Worm (Caenorhabditis elegans) whole organism, L4 larva: ENCODE measurements around the gene M04D8.7.

Source experiments
- T26A8.4 ChIP-seq: fragments of 200-800 bp; sonication (Bioruptor generic); IDR thresholded peaks from 2 replicates; pipeline ENCODE4 v1.3.6; 2022; ENCODE audit warnings: missing genetic modification characterization, missing compliant biosample characterization
- aha-1 ChIP-seq: fragments of 150-350 bp; peaks from one replicate; lab custom pipeline; 2014; ENCODE audit warnings: missing biosample characterization, missing genetic modification characterization
- arid-1 ChIP-seq: fragments of 200-800 bp; sonication (Bioruptor generic); conservative IDR thresholded peaks from 2 replicates; pipeline ENCODE4 v1.3.6; 2022; ENCODE audit warnings: missing genetic modification reagents, missing genetic modification characterization, missing compliant biosample characterization
- ceh-44 ChIP-seq: fragments of 200-800 bp; sonication (Bioruptor generic); IDR thresholded peaks from 2 replicates; pipeline ENCODE4 v1.3.6; 2022; ENCODE audit warnings: missing genetic modification reagents, missing genetic modification characterization, missing compliant biosample characterization
- ceh-62 ChIP-seq: sonication (generic microtip); optimal IDR thresholded peaks from 2 replicates; lab custom pipeline; 2017; ENCODE audit warnings: missing biosample characterization, missing genetic modification characterization
- ctbp-1 ChIP-seq: fragments of 200-800 bp; sonication (Bioruptor generic); IDR thresholded peaks from 2 replicates; pipeline ENCODE4 v1.3.6; 2022; ENCODE audit warnings: missing genetic modification reagents, missing genetic modification characterization, missing compliant biosample characterization
- daf-19 ChIP-seq: fragments of 200-800 bp; sonication (Bioruptor generic); conservative IDR thresholded peaks from 2 replicates; pipeline ENCODE4 v1.3.6; 2022; ENCODE audit warnings: missing genetic modification characterization, missing compliant biosample characterization
- dve-1 ChIP-seq: sonication (generic microtip); optimal IDR thresholded peaks from 2 replicates; lab custom pipeline; 2017; ENCODE audit warnings: antibody characterized with exemption, mild to moderate bottlenecking, missing genetic modification characterization, missing compliant biosample characterization; ENCODE audit not compliant: insufficient read depth
- fkh-10 ChIP-seq: fragments of 150-350 bp; optimal IDR thresholded peaks from 2 replicates; lab custom pipeline; 2014; ENCODE audit warnings: missing biosample characterization, missing genetic modification reagents, missing genetic modification characterization
- hlh-11 ChIP-seq: fragments of 200-800 bp; sonication (Bioruptor generic); optimal IDR thresholded peaks from 2 replicates; lab custom pipeline; 2018; ENCODE audit warnings: mild to moderate bottlenecking, missing genetic modification characterization, missing compliant biosample characterization
- hlh-30 ChIP-seq: sonication (generic microtip); optimal IDR thresholded peaks from 2 replicates; lab custom pipeline; 2017; ENCODE audit warnings: antibody characterized with exemption, mild to moderate bottlenecking, missing genetic modification characterization, missing compliant biosample characterization; ENCODE audit not compliant: insufficient read depth
- hmg-1.1 ChIP-seq: fragments of 200-800 bp; sonication (Bioruptor generic); IDR thresholded peaks from 2 replicates; pipeline ENCODE4 v1.3.6; 2022; ENCODE audit warnings: missing genetic modification reagents, missing genetic modification characterization, missing compliant biosample characterization
- jun-1 ChIP-seq: fragments of 150-350 bp; optimal IDR thresholded peaks from 2 replicates; lab custom pipeline; 2014; ENCODE audit warnings: missing biosample characterization, missing genetic modification reagents, missing genetic modification characterization
- lin-13 ChIP-seq: fragments of 150-350 bp; optimal IDR thresholded peaks from 2 replicates; lab custom pipeline; 2014; ENCODE audit warnings: missing biosample characterization, missing genetic modification reagents, missing genetic modification characterization
- lsy-2 ChIP-seq, 2 experiments: fragments of 150-350 bp in 1 of 2; sonication (generic microtip) in 1 of 2; optimal IDR thresholded peaks; 2 replicates each; lab custom pipeline; 2014 to 2017; ENCODE audit warnings: missing biosample characterization in 2 of 2, missing genetic modification characterization in 2 of 2
- mdl-1 ChIP-seq, 2 experiments: fragments of 150-350 bp in 1 of 2; sonication (generic microtip) in 1 of 2; optimal IDR thresholded peaks; 2 replicates each; lab custom pipeline; 2014 to 2017; ENCODE audit warnings: missing biosample characterization in 2 of 2, missing genetic modification characterization in 2 of 2
- mep-1 ChIP-seq: fragments of 150-350 bp; sonication (generic microtip); optimal IDR thresholded peaks from 3 replicates; lab custom pipeline; 2014; ENCODE audit warnings: missing biosample characterization, missing genetic modification characterization
- nhr-11 ChIP-seq: fragments of 150-350 bp; optimal IDR thresholded peaks from 2 replicates; lab custom pipeline; 2014; ENCODE audit warnings: missing biosample characterization, missing genetic modification characterization
- nhr-111 ChIP-seq: fragments of 200-800 bp; sonication (Bioruptor generic); optimal IDR thresholded peaks from 2 replicates; lab custom pipeline; 2018; ENCODE audit warnings: mild to moderate bottlenecking, missing genetic modification characterization, missing compliant biosample characterization
- nhr-25 ChIP-seq: sonication (generic microtip); optimal IDR thresholded peaks from 2 replicates; lab custom pipeline; 2017; ENCODE audit warnings: missing genetic modification characterization, mild to moderate bottlenecking, missing compliant biosample characterization, antibody characterized with exemption, moderate library complexity, borderline replicate concordance; ENCODE audit not compliant: insufficient read depth
- nhr-48 ChIP-seq: sonication (generic microtip); optimal IDR thresholded peaks from 2 replicates; lab custom pipeline; 2016; ENCODE audit warnings: mild to moderate bottlenecking, missing genetic modification characterization, missing compliant biosample characterization
- php-3 ChIP-seq: fragments of 200-800 bp; sonication (Bioruptor generic); IDR thresholded peaks from 2 replicates; pipeline ENCODE4 v1.3.6; 2022; ENCODE audit warnings: missing genetic modification reagents, missing genetic modification characterization, missing compliant biosample characterization
- rbr-2 ChIP-seq: sonication (generic microtip); optimal IDR thresholded peaks from 2 replicates; lab custom pipeline; 2016; ENCODE audit warnings: missing genotype, missing genetic modification characterization, missing compliant biosample characterization
- skn-1 ChIP-seq: fragments of 150-350 bp; optimal IDR thresholded peaks from 2 replicates; lab custom pipeline; 2014; ENCODE audit warnings: missing biosample characterization, missing genetic modification characterization
- snpc-1.2 ChIP-seq: fragments of 200-800 bp; sonication (Bioruptor generic); IDR thresholded peaks from 2 replicates; pipeline ENCODE4 v1.3.6; 2022; ENCODE audit warnings: missing genetic modification reagents, missing genetic modification characterization, missing compliant biosample characterization
- unc-62 ChIP-seq, 3 experiments: fragments of 150-350 bp in 1 of 3; sonication (generic microtip); optimal IDR thresholded peaks in 2 of 3; peaks in 1 of 3; 1 replicate in 1 of 3; 2 replicates in 2 of 3; lab custom pipeline; 2014 to 2017; ENCODE audit warnings: missing biosample characterization in 3 of 3, missing genetic modification characterization in 3 of 3, missing genetic modification reagents in 3 of 3, missing genotype in 1 of 3
- vab-7 ChIP-seq: fragments of 200-800 bp; sonication (Bioruptor generic); IDR thresholded peaks from 2 replicates; pipeline ENCODE4 v1.3.6; 2022; ENCODE audit warnings: missing genetic modification reagents, missing genetic modification characterization, missing compliant biosample characterization
- zip-2 ChIP-seq: fragments of 150-350 bp; optimal IDR thresholded peaks from 2 replicates; lab custom pipeline; 2014; ENCODE audit warnings: missing biosample characterization, missing genetic modification characterization
- ztf-7 ChIP-seq: fragments of 150-350 bp; optimal IDR thresholded peaks from 2 replicates; lab custom pipeline; 2014; ENCODE audit warnings: missing biosample characterization, missing genetic modification characterization

The M04D8.7 gene

DNA sequence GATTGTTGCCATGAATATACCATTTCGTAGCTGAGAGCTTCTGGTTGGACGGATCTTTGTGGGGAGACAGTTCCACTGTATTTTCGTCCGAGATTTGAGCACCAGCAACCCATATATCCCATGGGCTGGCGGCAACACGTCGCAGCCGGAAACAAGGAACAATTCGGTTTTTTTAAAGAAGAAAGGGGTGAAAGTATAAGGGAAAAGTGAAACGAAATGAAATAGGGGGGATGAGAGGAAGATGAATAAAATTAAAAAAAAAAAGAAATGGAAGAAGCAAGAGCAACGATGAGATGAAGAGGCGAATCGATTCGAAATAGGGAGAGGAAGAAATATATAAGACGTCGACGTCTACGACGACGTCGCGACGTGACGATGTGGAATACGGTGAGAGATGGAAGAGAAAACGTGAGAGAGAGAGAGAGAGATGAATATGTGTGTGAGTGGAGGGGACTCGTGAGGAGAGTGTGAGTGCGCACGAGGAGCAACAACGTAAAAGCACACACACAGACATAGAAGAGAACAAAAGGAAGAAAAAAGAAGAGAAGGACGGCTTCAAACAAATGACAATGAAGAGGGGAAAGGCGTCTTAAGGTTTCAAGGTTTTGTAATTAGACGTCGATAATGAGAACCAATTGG, 20.7 kb upstream of the M04D8.7 start, which contains the start of gene rgs-1:
TSS of gene rgs-1 (minus strand) at position 146 of the 639 bp plus-strand sequence.
- peak; percentile 64 for TF ChIP-seq hmg-1.1 (GFP tag; lab: Robert Waterston, UW)
- peak; percentile 56 for TF ChIP-seq rbr-2 (tag; lab: Kevin White, UChicago)
- no peak for TF ChIP-seq nhr-48 (tag; lab: Kevin White, UChicago)
- peak; percentile 45 to 53 for TF ChIP-seq lsy-2 (tag; optimal IDR thresholded peaks at IDR 0.05; lab: Kevin White, UChicago)
- peak; percentile 37 for TF ChIP-seq fkh-10 (GFP tag; lab: Kevin White, UChicago)
- TF ChIP-seq aha-1 (tag; lab: Kevin White, UChicago): peak; percentile 32
- TF ChIP-seq mdl-1 (tag; optimal IDR thresholded peaks at IDR 0.05; lab: Kevin White, UChicago): peak in 1 of 2 experiments; percentile 85
- no peak for TF ChIP-seq php-3 (GFP tag; lab: Robert Waterston, UW)
- TF ChIP-seq ztf-7 (tag; lab: Kevin White, UChicago): no peak
- TF ChIP-seq hlh-30 (tag; lab: Kevin White, UChicago): peak; percentile 89
- TF ChIP-seq unc-62 (GFP tag; optimal IDR thresholded peaks at IDR 0.05 in 1 of 2; lab: Kevin White, UChicago): peak in 1 of 2 experiments; percentile 95
- TF ChIP-seq unc-62 (tag; optimal IDR thresholded peaks at IDR 0.05; lab: Kevin White, UChicago): no peak
- no peak for TF ChIP-seq dve-1 (tag; lab: Kevin White, UChicago)
- TF ChIP-seq, all 104 proteins: peak for 8

DNA sequence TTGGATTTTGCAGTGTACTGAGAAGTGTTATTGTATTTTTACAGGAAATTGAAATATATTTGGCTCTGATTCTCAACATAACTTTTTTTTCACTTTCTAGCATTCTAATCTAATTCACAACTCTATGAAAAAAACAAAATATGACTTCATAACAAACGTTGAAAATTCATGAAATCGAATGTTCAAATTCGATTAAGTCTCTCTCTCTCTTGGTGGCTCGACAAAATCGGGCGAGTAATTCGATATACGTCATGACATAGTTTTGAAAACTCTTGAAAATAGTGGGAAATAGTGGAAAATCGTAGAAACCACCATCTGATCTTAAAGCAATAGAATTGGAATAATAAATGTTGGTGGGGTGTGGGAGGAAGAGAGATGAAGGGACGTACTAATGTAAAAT, 19.2 kb upstream of the M04D8.7 start:
- TF ChIP-seq T26A8.4: no peak
- no peak for TF ChIP-seq ctbp-1
- no peak for TF ChIP-seq vab-7 (GFP tag; lab: Robert Waterston, UW)
- TF ChIP-seq daf-19 (GFP tag; lab: Robert Waterston, UW): no peak
- TF ChIP-seq dve-1 (tag; lab: Kevin White, UChicago): no peak
- no peak for TF ChIP-seq ceh-44 (GFP tag; lab: Robert Waterston, UW)
- no peak for TF ChIP-seq hlh-11
- no peak for TF ChIP-seq ztf-7 (tag; lab: Kevin White, UChicago)
- TF ChIP-seq zip-2: no peak
- no peak for TF ChIP-seq nhr-111 (GFP tag; lab: Kevin White, UChicago)
- TF ChIP-seq nhr-11 (tag; lab: Kevin White, UChicago): no peak
- TF ChIP-seq mep-1 (tag; lab: Kevin White, UChicago): no peak
- no peak for TF ChIP-seq mdl-1 (tag; optimal IDR thresholded peaks at IDR 0.05; lab: Kevin White, UChicago)
- no peak for TF ChIP-seq jun-1 (tag; lab: Kevin White, UChicago)
- TF ChIP-seq, all 104 proteins: peak for 0

DNA sequence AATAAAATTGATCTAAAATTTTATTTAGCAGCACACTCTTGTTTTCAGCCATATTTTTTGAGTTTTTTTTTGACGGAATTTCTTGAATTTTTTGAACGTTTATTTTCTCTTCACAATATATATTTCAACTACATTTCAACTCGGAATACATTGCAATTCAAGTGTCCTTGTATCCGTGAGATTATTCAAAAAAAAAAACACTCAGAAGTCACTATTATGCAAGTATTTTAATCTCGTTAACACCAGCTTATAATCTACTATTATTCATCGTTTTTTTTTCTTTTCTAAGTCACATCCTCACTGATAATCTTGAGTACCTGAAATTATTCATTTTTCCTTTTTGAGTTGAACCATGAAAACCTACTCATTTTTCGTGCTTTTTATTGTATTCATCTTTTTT, 13.8 kb upstream of the M04D8.7 start, which contains the start of gene ins-21:
TSS of gene ins-21 (plus strand) at position 301 of the 400 bp plus-strand sequence.
- TF ChIP-seq mep-1 (tag; lab: Kevin White, UChicago) (no peak), lin-13 (GFP tag; lab: Kevin White, UChicago) (no peak), snpc-1.2 (GFP tag; lab: Robert Waterston, UW) (no peak)

DNA sequence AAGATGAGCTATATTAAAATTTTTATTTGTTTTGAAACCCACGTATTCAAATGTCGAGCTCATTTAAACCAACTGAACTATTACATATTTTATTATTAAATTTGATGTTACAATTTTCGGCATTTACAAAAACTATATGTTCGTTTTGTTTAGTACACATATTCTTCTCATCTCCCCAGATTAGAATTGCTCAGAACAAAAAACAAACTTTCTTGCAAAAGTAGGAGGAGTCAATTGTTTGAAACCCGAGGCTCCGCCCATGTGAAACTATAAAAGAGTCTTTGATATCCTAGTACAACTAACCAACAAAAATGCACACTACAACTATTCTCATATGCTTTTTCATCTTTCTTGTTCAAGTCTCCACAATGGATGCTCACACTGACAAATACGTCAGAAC, 11.3 kb upstream of the M04D8.7 start, which contains the start of gene ins-22:
TSS of gene ins-22 (plus strand) at position 301 of the 400 bp plus-strand sequence.
- TF ChIP-seq nhr-25 (tag; lab: Kevin White, UChicago) (no peak), arid-1 (GFP tag; lab: Robert Waterston, UW) (no peak), ceh-62 (tag; lab: Kevin White, UChicago) (no peak)

DNA sequence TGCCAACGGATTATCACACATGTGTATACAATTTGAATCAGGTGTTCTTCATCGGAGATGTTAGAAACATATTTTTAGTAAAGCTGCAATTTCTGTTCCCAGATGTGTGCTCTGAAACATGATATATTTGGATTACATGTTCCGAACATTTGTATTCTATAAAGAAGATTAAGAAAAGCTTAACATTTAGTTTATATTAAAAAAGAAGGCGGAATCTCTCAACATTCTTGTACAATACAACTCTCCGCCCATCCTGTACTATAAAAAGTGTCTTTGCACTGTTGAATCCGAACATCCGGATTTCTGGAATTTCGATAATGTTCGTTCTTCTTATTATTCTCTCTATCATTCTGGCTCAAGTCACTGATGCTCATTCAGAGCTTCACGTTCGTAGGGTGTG, 9.3 kb upstream of the M04D8.7 start, which contains the start of gene ins-23:
TSS of gene ins-23 (plus strand) at position 301 of the 400 bp plus-strand sequence.
- TF ChIP-seq skn-1 (tag; lab: Kevin White, UChicago) (no peak), aha-1 (tag; lab: Kevin White, UChicago) (peak; percentile 58)
